Fruit fly (Drosophila melanogaster): Measurements from ENCODE around the gene Drak.

The Drak gene

DNA sequence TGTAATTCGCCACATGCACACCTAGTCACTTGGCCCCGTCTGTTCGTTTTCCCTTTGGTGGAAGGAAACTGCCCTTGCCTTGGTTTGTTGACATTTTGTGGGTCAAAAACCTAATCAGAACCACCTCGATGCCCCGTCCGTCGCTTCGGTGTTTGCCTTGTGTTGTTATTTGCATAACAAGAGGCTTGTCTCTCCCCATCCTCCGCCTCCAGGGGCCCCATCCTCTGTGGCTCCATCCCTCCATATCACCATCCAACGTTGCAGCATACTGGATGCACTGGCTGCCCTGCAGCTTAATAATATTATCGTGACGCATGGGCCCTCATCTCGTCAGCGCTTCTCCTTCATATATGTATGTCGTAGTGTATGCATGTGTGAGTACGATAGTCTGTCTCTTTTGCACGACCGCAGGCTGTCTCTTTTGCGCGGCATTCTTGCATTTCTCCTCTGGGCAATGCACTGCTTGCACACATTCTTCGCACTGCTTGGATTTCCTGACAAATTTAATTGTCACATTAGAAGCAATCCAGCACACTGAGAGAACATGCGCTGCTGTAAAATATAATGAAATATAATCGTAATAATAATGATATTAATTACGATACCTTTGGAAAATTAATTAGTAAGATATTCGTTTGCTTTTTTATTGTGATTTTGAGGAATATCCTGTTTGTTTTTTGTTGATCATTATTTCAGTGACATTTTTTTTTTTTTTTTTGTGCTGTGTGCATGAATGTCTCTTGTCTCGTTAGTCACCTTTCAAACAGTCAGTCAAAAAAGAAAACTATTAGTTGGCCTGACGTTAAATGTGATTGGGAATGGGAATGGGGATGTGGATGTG lies 51.4 kb downstream of the Drak start (continued):
- TF ChIP-seq CG10267 (tag; optimal IDR thresholded peaks at IDR 0.05) (peak; percentile 32), CG2129 (GFP tag; IDR thresholded peaks at IDR 0.05; ENCODE audit: partially characterized antibody) (no peak), Taf1 (GFP tag; IDR thresholded peaks at IDR 0.05) (no peak), maf-S (GFP tag; optimal IDR thresholded peaks at IDR 0.05) (no peak), CHES-1-like (GFP tag; optimal IDR thresholded peaks at IDR 0.05) (no peak), CG6791 (GFP tag; IDR thresholded peaks at IDR 0.05; ENCODE audit: partially characterized antibody) (no peak), Elba2 (GFP tag; optimal IDR thresholded peaks at IDR 0.05) (no peak), ara (GFP tag; IDR thresholded peaks at IDR 0.05) (0 out of 2 replicates have a peak, but pooled peaks have one; percentile 24), lov (optimal IDR thresholded peaks at IDR 0.05) (no peak), lov (GFP tag; IDR thresholded peaks at IDR 0.05) (no peak), CG6654 (GFP tag; optimal IDR thresholded peaks at IDR 0.05) (no peak), prd (optimal IDR thresholded peaks at IDR 0.05) (no peak), prd (GFP tag; IDR thresholded peaks at IDR 0.05) (peak; percentile 24; the same call in 1 of the 3 replicates), exex (tag; optimal IDR thresholded peaks at IDR 0.05) (no peak), CG2116 (GFP tag; optimal IDR thresholded peaks at IDR 0.05) (no peak), knrl (GFP tag; IDR thresholded peaks at IDR 0.05; ENCODE audit: partially characterized antibody) (no peak), CG17328 (GFP tag; IDR thresholded peaks at IDR 0.05) (0 out of 2 replicates have a peak, but pooled peaks have one; percentile 6), tgo (GFP tag; IDR thresholded peaks at IDR 0.05) (no peak), CG18476 (GFP tag; optimal IDR thresholded peaks at IDR 0.05) (no peak), CG15269 (tag; optimal IDR thresholded peaks at IDR 0.05) (no peak), CG9215 (GFP tag; IDR thresholded peaks at IDR 0.05) (no peak), CG10979 (tag; optimal IDR thresholded peaks at IDR 0.05) (peak; percentile 51), unpg (GFP tag; optimal IDR thresholded peaks at IDR 0.05) (peak; percentile 23), dati (GFP tag; IDR thresholded peaks at IDR 0.05) (no peak), MBD-R2 (GFP tag; IDR thresholded peaks at IDR 0.05) (no peak), dpn (GFP tag; optimal IDR thresholded peaks at IDR 0.05) (no peak), phol (tag; optimal IDR thresholded peaks at IDR 0.05) (peak; percentile 42), Mad (GFP tag; optimal IDR thresholded peaks at IDR 0.05) (no peak), CG8359 (GFP tag; optimal IDR thresholded peaks at IDR 0.05; ENCODE audit: borderline replicate concordance) (peak; percentile 27), stwl (tag; optimal IDR thresholded peaks at IDR 0.05) (peak; percentile 38), scrt (GFP tag; optimal IDR thresholded peaks at IDR 0.05) (no peak), bsh (GFP tag; optimal IDR thresholded peaks at IDR 0.05) (peak in 1 of 2 experiments; percentile 50), HLH4C (GFP tag; IDR thresholded peaks at IDR 0.05; ENCODE audit: partially characterized antibody) (no peak), CTCF (GFP tag; optimal IDR thresholded peaks at IDR 0.05) (no peak), CG7745 (tag; optimal IDR thresholded peaks at IDR 0.05) (no peak), mam (GFP tag; optimal IDR thresholded peaks at IDR 0.05) (no peak), CG1832 (GFP tag; optimal IDR thresholded peaks at IDR 0.05) (peak; percentile 45), CG8388 (GFP tag; optimal IDR thresholded peaks at IDR 0.05) (peak; percentile 30), ERR (GFP tag; optimal IDR thresholded peaks at IDR 0.05) (no peak), HmgZ (tag; optimal IDR thresholded peaks at IDR 0.05) (no peak), az2 (GFP tag; optimal IDR thresholded peaks at IDR 0.05) (peak; percentile 14), gem (tag; optimal IDR thresholded peaks at IDR 0.05) (peak; percentile 61), CG31224 (GFP tag; IDR thresholded peaks at IDR 0.05) (no peak), CG7271 (tag; optimal IDR thresholded peaks at IDR 0.05) (no peak), CG3995 (GFP tag; optimal IDR thresholded peaks at IDR 0.05) (no peak), CG2712 (tag; optimal IDR thresholded peaks at IDR 0.05) (peak; percentile 68), D (optimal IDR thresholded peaks at IDR 0.05) (no peak), D (GFP tag; optimal IDR thresholded peaks at IDR 0.05) (no peak), sug (tag; optimal IDR thresholded peaks at IDR 0.05) (no peak)

All from whole organism, embryonic.